Fruit fly (Drosophila melanogaster): ENCODE data around the gene AIF.

Gene AIF

DNA sequence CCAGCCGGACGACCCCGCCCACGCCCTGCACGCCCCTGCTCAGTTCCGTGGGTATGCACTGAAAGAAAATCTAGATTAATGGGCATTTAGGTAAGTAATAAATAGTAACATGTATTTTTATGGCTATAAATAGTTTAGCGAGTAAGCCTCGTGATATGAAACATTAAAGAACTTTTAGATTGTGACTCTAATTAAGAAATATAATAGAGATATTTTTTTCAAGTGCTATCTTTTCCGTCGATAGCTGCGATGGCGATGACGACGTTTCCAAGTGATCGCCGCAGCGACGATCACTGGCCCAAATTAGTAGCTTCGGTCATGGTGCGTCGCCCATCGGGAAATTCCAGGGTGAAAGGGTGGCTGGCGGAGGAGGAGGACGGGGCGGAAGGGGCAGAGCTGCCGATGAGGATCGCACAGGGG, 28.6 kb downstream of the AIF start (continued):
- TF ChIP-seq Deaf1 (tag; optimal IDR thresholded peaks at IDR 0.05) = peak; percentile 73
- TF ChIP-seq CG13894 (tag; optimal IDR thresholded peaks at IDR 0.05) = peak; percentile 24
- TF ChIP-seq CG12769 (tag; optimal IDR thresholded peaks at IDR 0.05) = peak; percentile 89
- TF ChIP-seq chn (GFP tag; optimal IDR thresholded peaks at IDR 0.05) = peak; percentile 79
- TF ChIP-seq shn (GFP tag; optimal IDR thresholded peaks at IDR 0.05) = no peak
- TF ChIP-seq luna (GFP tag; optimal IDR thresholded peaks at IDR 0.05) = no peak
- no peak for TF ChIP-seq CG8478 (optimal IDR thresholded peaks at IDR 0.05)
- peak; percentile 88 for TF ChIP-seq Awh (GFP tag; IDR thresholded peaks at IDR 0.05)
- TF ChIP-seq CoRest (tag; optimal IDR thresholded peaks at IDR 0.05) = peak; percentile 86
- peak; percentile 90 for TF ChIP-seq CG32772 (GFP tag; IDR thresholded peaks at IDR 0.05)
- TF ChIP-seq MTF-1 (GFP tag; optimal IDR thresholded peaks at IDR 0.05; ENCODE audit: borderline replicate concordance) = peak; percentile 84
- peak; percentile 90 for TF ChIP-seq nerfin-1 (tag; optimal IDR thresholded peaks at IDR 0.05)
- TF ChIP-seq CG18764 (GFP tag; optimal IDR thresholded peaks at IDR 0.05) = peak; percentile 77
- peak; percentile 54 for TF ChIP-seq her (GFP tag; optimal IDR thresholded peaks at IDR 0.05)
- peak; percentile 75 for TF ChIP-seq Hsf (GFP tag; optimal IDR thresholded peaks at IDR 0.05)
- peak; percentile 91 for TF ChIP-seq CG2875 (GFP tag; optimal IDR thresholded peaks at IDR 0.05)
- peak; percentile 89 for TF ChIP-seq CG4820 (GFP tag; optimal IDR thresholded peaks at IDR 0.05)
- peak; percentile 76 for TF ChIP-seq CG33557 (GFP tag; optimal IDR thresholded peaks at IDR 0.05)
- peak; percentile 85 for TF ChIP-seq Dad (GFP tag; optimal IDR thresholded peaks at IDR 0.05)
- peak; percentile 86 for TF ChIP-seq CG14667 (GFP tag; IDR thresholded peaks at IDR 0.05)
- TF ChIP-seq lilli (GFP tag; optimal IDR thresholded peaks at IDR 0.05) = peak; percentile 77
- TF ChIP-seq Opbp (GFP tag; IDR thresholded peaks at IDR 0.05; ENCODE audit: partially characterized antibody) = no peak
- peak; percentile 19 for TF ChIP-seq CG7745 (tag; optimal IDR thresholded peaks at IDR 0.05)
- TF ChIP-seq CG15479 (GFP tag; optimal IDR thresholded peaks at IDR 0.05) = no peak
- TF ChIP-seq CG1647 (GFP tag; optimal IDR thresholded peaks at IDR 0.05) = peak; percentile 80
- TF ChIP-seq CG11085 (GFP tag; IDR thresholded peaks at IDR 0.05) = peak; percentile 63; the same call in 1 of the 2 replicates
- TF ChIP-seq grn (GFP tag; optimal IDR thresholded peaks at IDR 0.05) = peak; percentile 29
- no peak for TF ChIP-seq insv (GFP tag; optimal IDR thresholded peaks at IDR 0.05)
- TF ChIP-seq Dfd (GFP tag; optimal IDR thresholded peaks at IDR 0.05) = no peak
- peak; percentile 65; the same call in 1 of the 2 replicates for TF ChIP-seq CG17612 (GFP tag; IDR thresholded peaks at IDR 0.05)
- TF ChIP-seq CG9437 (GFP tag; optimal IDR thresholded peaks at IDR 0.05) = peak; percentile 74
- TF ChIP-seq CG12299 (tag; optimal IDR thresholded peaks at IDR 0.05) = peak; percentile 81
- peak; percentile 94 for TF ChIP-seq CG6689 (GFP tag; IDR thresholded peaks at IDR 0.05)
- peak; percentile 93 for TF ChIP-seq CG2678 (tag; optimal IDR thresholded peaks at IDR 0.05)
- TF ChIP-seq gcm2 (GFP tag; optimal IDR thresholded peaks at IDR 0.05) = peak; percentile 44
- peak; percentile 85 for TF ChIP-seq Abd-B (GFP tag; optimal IDR thresholded peaks at IDR 0.05)
- TF ChIP-seq Neu2 (GFP tag; optimal IDR thresholded peaks at IDR 0.05; ENCODE audit: borderline replicate concordance) = no peak
- peak; percentile 27 for TF ChIP-seq CG7928 (GFP tag; optimal IDR thresholded peaks at IDR 0.05)
- peak; percentile 39; the same call in 1 of the 2 replicates for TF ChIP-seq bowl (GFP tag; IDR thresholded peaks at IDR 0.05)
- peak; percentile 40 for TF ChIP-seq crc (GFP tag; optimal IDR thresholded peaks at IDR 0.05)
- TF ChIP-seq CG3838 (GFP tag; optimal IDR thresholded peaks at IDR 0.05) = peak; percentile 73
- peak; percentile 84 for TF ChIP-seq CG11093 (GFP tag; IDR thresholded peaks at IDR 0.05)
- peak; percentile 80 for TF ChIP-seq cato (GFP tag; optimal IDR thresholded peaks at IDR 0.05; ENCODE audit: borderline replicate concordance)
- peak; percentile 76 for TF ChIP-seq CG8359 (GFP tag; optimal IDR thresholded peaks at IDR 0.05; ENCODE audit: borderline replicate concordance)
- peak; percentile 78 for TF ChIP-seq CG16815 (GFP tag; optimal IDR thresholded peaks at IDR 0.05)
- TF ChIP-seq MBD-R2 (GFP tag; IDR thresholded peaks at IDR 0.05) = peak; percentile 59; the same call in 1 of the 2 replicates
- no peak for TF ChIP-seq BEAF-32 (GFP tag; optimal IDR thresholded peaks at IDR 0.05)
- TF ChIP-seq CG14441 (GFP tag; IDR thresholded peaks at IDR 0.05) = peak; percentile 85
- peak; percentile 82 for TF ChIP-seq CG6654 (GFP tag; optimal IDR thresholded peaks at IDR 0.05)
- TF ChIP-seq CG12744 (GFP tag; optimal IDR thresholded peaks at IDR 0.05) = peak; percentile 73
- TF ChIP-seq Nf-YC (tag; optimal IDR thresholded peaks at IDR 0.05) = peak; percentile 64
